Worm (Caenorhabditis elegans) whole organism, L1 larva: ENCODE results near the gene clec-67.
"Not testable (repeated sequence)": the region's sequence is repeated elsewhere in the genome, so short reads cannot be mapped to it uniquely, and the experiment has no call there.

Experiments
- C16A3.4 ChIP-seq: fragments of 150-350 bp; optimal IDR thresholded peaks from 2 replicates; lab custom pipeline; 2014; ENCODE audit warnings: missing biosample characterization, missing genetic modification characterization
- alr-1 ChIP-seq: fragments of 200-800 bp; sonication (Bioruptor generic); optimal IDR thresholded peaks from 2 replicates; lab custom pipeline; 2018; ENCODE audit warnings: borderline replicate concordance, mild to moderate bottlenecking, missing genetic modification characterization, missing compliant biosample characterization
- ceh-63 ChIP-seq: fragments of 200-800 bp; sonication (Bioruptor generic); optimal IDR thresholded peaks from 2 replicates; lab custom pipeline; 2018; ENCODE audit warnings: mild to moderate bottlenecking, missing genetic modification characterization, missing compliant biosample characterization
- ceh-8 ChIP-seq: fragments of 200-800 bp; sonication (Bioruptor generic); optimal IDR thresholded peaks from 2 replicates; lab custom pipeline; 2018; ENCODE audit warnings: mild to moderate bottlenecking, missing genetic modification characterization, moderate library complexity, missing compliant biosample characterization
- ceh-82 ChIP-seq, 3 experiments: fragments of 150-350 bp in 1 of 3; sonication (generic microtip) in 2 of 3; optimal IDR thresholded peaks; 2 replicates each; lab custom pipeline; 2014 to 2017; ENCODE audit warnings: missing biosample characterization in 3 of 3, missing genetic modification characterization in 3 of 3
- ces-1 ChIP-seq: fragments of 150-350 bp; optimal IDR thresholded peaks from 2 replicates; lab custom pipeline; 2014; ENCODE audit warnings: missing biosample characterization, missing genetic modification reagents, missing genetic modification characterization
- dpl-1 ChIP-seq, 3 experiments: fragments of 150-350 bp in 2 of 3; sonication (generic microtip) in 1 of 3; optimal IDR thresholded peaks; 2 replicates each; lab custom pipeline; 2014 to 2017; ENCODE audit warnings: missing biosample characterization in 3 of 3, missing genetic modification characterization in 3 of 3, missing genetic modification reagents in 3 of 3
- dsc-1 ChIP-seq: sonication (generic microtip); optimal IDR thresholded peaks from 2 replicates; lab custom pipeline; 2016; ENCODE audit warnings: mild to moderate bottlenecking, missing genetic modification characterization, missing compliant biosample characterization
- efl-1 ChIP-seq, 4 experiments: fragments of 150-350 bp; optimal IDR thresholded peaks in 3 of 4; peaks in 1 of 4; 1 replicate in 1 of 4; 2 replicates in 3 of 4; lab custom pipeline; 2014; ENCODE audit warnings: missing biosample characterization in 2 of 4, missing genetic modification characterization in 2 of 4, missing genetic modification reagents in 2 of 4
- efl-3 ChIP-seq: fragments of 200-800 bp; sonication (Bioruptor generic); optimal IDR thresholded peaks from 2 replicates; lab custom pipeline; 2018; ENCODE audit warnings: mild to moderate bottlenecking, missing genetic modification characterization, missing compliant biosample characterization
- egl-13 ChIP-seq: sonication (generic microtip); optimal IDR thresholded peaks from 2 replicates; lab custom pipeline; 2016; ENCODE audit warnings: missing genotype, missing genetic modification reagents, missing genetic modification characterization, missing compliant biosample characterization
- fkh-8 ChIP-seq: sonication (generic microtip); optimal IDR thresholded peaks from 2 replicates; lab custom pipeline; 2016; ENCODE audit warnings: mild to moderate bottlenecking, missing genetic modification characterization, missing compliant biosample characterization
- hlh-4 ChIP-seq: sonication (generic microtip); optimal IDR thresholded peaks from 2 replicates; lab custom pipeline; 2016; ENCODE audit warnings: mild to moderate bottlenecking, missing genetic modification characterization, missing compliant biosample characterization
- hpl-2 ChIP-seq: fragments of 150-350 bp; optimal IDR thresholded peaks from 2 replicates; lab custom pipeline; 2014; ENCODE audit warnings: missing biosample characterization, missing genetic modification reagents, missing genetic modification characterization
- irx-1 ChIP-seq: sonication (generic microtip); optimal IDR thresholded peaks from 2 replicates; lab custom pipeline; 2016; ENCODE audit warnings: missing genetic modification characterization, missing compliant biosample characterization
- isw-1 ChIP-seq: fragments of 200-800 bp; sonication (Bioruptor generic); IDR thresholded peaks from 2 replicates; pipeline ENCODE4 v1.3.6; 2022; ENCODE audit warnings: missing genetic modification characterization, missing compliant biosample characterization
- jun-1 ChIP-seq: fragments of 150-350 bp; optimal IDR thresholded peaks from 2 replicates; lab custom pipeline; 2014; ENCODE audit warnings: missing biosample characterization, missing genetic modification reagents, missing genetic modification characterization
- lin-39 ChIP-seq: fragments of 150-350 bp; optimal IDR thresholded peaks from 2 replicates; lab custom pipeline; 2014; ENCODE audit warnings: missing biosample characterization, missing genetic modification reagents, missing genetic modification characterization
- lir-3 ChIP-seq: sonication (generic microtip); optimal IDR thresholded peaks from 2 replicates; lab custom pipeline; 2016; ENCODE audit warnings: mild to moderate bottlenecking, missing genetic modification characterization, moderate library complexity, missing compliant biosample characterization; ENCODE audit not compliant: poor library complexity
- lsy-2 ChIP-seq, 2 experiments: fragments of 150-350 bp; optimal IDR thresholded peaks; 2 replicates each; lab custom pipeline; 2014; ENCODE audit warnings: missing biosample characterization in 2 of 2, missing genetic modification characterization in 2 of 2
- mab-9 ChIP-seq: fragments of 200-800 bp; sonication (Bioruptor generic); IDR thresholded peaks from 2 replicates; pipeline ENCODE4 v1.3.6; 2022; ENCODE audit warnings: missing genetic modification reagents, missing genetic modification characterization, missing compliant biosample characterization
- mdl-1 ChIP-seq, 2 experiments: fragments of 150-350 bp; optimal IDR thresholded peaks; 2 replicates each; lab custom pipeline; 2014 to 2017; ENCODE audit warnings: missing biosample characterization in 2 of 2, missing genetic modification characterization in 2 of 2, inconsistent platforms in 1 of 2
- mef-2 ChIP-seq: fragments of 150-350 bp; optimal IDR thresholded peaks from 2 replicates; lab custom pipeline; 2014; ENCODE audit warnings: missing biosample characterization, missing genetic modification characterization
- nhr-11 ChIP-seq: fragments of 150-350 bp; optimal IDR thresholded peaks from 2 replicates; lab custom pipeline; 2014; ENCODE audit warnings: missing biosample characterization, missing genetic modification characterization
- nhr-77 ChIP-seq: fragments of 150-350 bp; optimal IDR thresholded peaks from 2 replicates; lab custom pipeline; 2014; ENCODE audit warnings: missing biosample characterization, missing genetic modification characterization
- nhr-85 ChIP-seq: sonication (generic microtip); peaks from one replicate; lab custom pipeline; 2016; ENCODE audit warnings: missing genetic modification characterization, inconsistent platforms, missing compliant biosample characterization
- pqm-1 ChIP-seq: sonication (generic microtip); optimal IDR thresholded peaks from 3 replicates; lab custom pipeline; 2017; ENCODE audit warnings: missing biosample characterization, missing genetic modification characterization
- skn-1 ChIP-seq: fragments of 150-350 bp; optimal IDR thresholded peaks from 2 replicates; lab custom pipeline; 2014; ENCODE audit warnings: missing biosample characterization, missing genetic modification characterization
- sptf-1 ChIP-seq: fragments of 150-350 bp; optimal IDR thresholded peaks from 2 replicates; lab custom pipeline; 2014; ENCODE audit warnings: missing biosample characterization, missing genetic modification characterization
- sup-37 ChIP-seq: fragments of 200-800 bp; sonication (Bioruptor generic); optimal IDR thresholded peaks from 2 replicates; lab custom pipeline; 2018; ENCODE audit warnings: mild to moderate bottlenecking, missing genetic modification characterization, missing compliant biosample characterization
- swsn-7 ChIP-seq: sonication (generic microtip); optimal IDR thresholded peaks from 2 replicates; lab custom pipeline; 2016; ENCODE audit warnings: missing genetic modification characterization, missing compliant biosample characterization
- tbx-2 ChIP-seq: sonication (generic microtip); optimal IDR thresholded peaks from 2 replicates; lab custom pipeline; 2016; ENCODE audit warnings: missing genetic modification characterization, missing compliant biosample characterization
- unc-130 ChIP-seq: fragments of 150-350 bp; optimal IDR thresholded peaks from 2 replicates; lab custom pipeline; 2017; ENCODE audit warnings: missing biosample characterization, missing genetic modification characterization, inconsistent platforms
- unc-98 ChIP-seq: fragments of 200-800 bp; sonication (Bioruptor generic); IDR thresholded peaks from 2 replicates; pipeline ENCODE4 v1.3.6; 2022; ENCODE audit warnings: missing genetic modification characterization, missing compliant biosample characterization
- zag-1 ChIP-seq: fragments of 150-350 bp; optimal IDR thresholded peaks from 2 replicates; lab custom pipeline; 2014; ENCODE audit warnings: missing biosample characterization, missing genetic modification characterization

clec-67 gene

DNA sequence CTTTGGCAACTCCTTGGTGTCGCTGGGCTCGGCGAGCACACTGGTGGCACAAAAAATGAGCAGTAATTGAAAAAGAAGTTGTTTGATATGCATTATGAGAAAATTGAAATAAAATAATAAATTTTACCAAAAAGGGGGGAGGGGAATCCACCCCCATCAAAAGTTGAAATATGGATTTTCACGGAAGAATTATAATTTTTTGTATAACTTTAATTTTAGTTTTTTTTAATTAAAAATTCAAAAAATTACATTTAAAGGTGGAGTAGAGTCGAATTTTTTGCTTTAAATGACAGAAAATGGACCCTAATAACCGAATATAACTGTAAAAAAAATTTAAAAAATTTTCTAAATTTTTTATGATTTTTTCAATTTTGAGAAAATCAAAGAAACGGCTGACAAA, 10.1 kb upstream of the clec-67 start, which contains the start of gene F56D6.18:
Gene F56D6.18 (minus strand): TSS at position 101 of the 400 bp plus-strand sequence.
- TF ChIP-seq dsc-1 (tag; lab: Kevin White, UChicago); unc-98 (GFP tag; lab: Robert Waterston, UW); lin-39 (tag; lab: Kevin White, UChicago): not testable (repeated sequence)

DNA sequence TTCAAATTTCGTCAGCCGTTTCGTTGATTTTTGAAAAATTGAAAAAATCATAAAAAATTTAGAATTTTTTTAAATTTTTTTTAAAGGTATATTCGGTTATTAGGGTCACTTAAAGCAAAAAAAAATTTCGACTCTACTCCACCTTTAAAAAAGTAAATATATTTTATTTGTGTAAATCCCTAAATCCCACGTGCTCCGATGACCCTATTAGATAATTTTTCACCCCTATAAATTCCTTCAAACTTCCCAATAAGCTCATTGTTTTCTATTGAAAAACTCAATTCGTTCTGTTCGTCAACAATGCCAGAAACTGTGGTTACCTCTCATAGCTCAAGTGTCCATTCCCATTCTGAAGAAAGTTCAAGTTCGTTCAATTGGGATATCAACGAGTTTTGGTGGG, 9.4 kb upstream of the clec-67 start, which contains the start of gene F56D6.20:
Gene F56D6.20 (plus strand): TSS at position 301 of the 400 bp plus-strand sequence.
- TF ChIP-seq efl-3 (GFP tag; lab: Kevin White, UChicago), result no peak
- TF ChIP-seq ceh-63 (GFP tag; lab: Kevin White, UChicago), result no peak
- no peak for TF ChIP-seq isw-1 (GFP tag; lab: Robert Waterston, UW)
- TF ChIP-seq nhr-77 (tag; lab: Kevin White, UChicago), result no peak
- TF ChIP-seq lir-3 (tag; lab: Kevin White, UChicago), result no peak
- no peak for TF ChIP-seq dpl-1 (GFP tag; optimal IDR thresholded peaks at IDR 0.05; lab: Kevin White, UChicago)
- TF ChIP-seq pqm-1 (tag; lab: Kevin White, UChicago), result no peak
- TF ChIP-seq ceh-82 (tag; optimal IDR thresholded peaks at IDR 0.05; lab: Kevin White, UChicago), result no peak
- no peak for TF ChIP-seq unc-130
- no peak for TF ChIP-seq mdl-1 (tag; optimal IDR thresholded peaks at IDR 0.05; lab: Kevin White, UChicago)
- no peak for TF ChIP-seq egl-13 (tag; lab: Kevin White, UChicago)
- TF ChIP-seq mef-2 (tag; lab: Kevin White, UChicago), result no peak
- no peak for TF ChIP-seq tbx-2 (tag; lab: Kevin White, UChicago)
- TF ChIP-seq nhr-11 (tag; lab: Kevin White, UChicago), result no peak

DNA sequence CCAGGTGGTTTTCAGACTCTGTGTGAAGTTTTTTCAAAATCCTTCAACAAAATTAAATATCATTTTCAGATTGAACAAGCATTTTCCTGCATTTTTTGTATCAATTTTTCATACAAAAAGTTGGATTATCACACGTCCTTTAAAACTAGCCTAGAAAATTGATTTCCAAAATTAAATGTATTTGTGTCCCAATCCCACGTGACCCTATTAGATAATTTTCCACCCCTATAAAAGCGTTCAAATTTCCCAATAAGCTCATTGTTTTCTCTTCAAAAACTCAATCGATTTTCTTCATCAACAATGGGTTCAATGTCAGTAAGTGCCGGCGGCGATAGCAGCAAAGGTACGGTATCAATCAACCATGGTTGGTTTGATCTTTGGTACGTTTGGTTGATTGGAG, 7.5 kb upstream of the clec-67 start, which contains the start of gene F56D6.19:
Gene F56D6.19 (plus strand): TSS at position 301 of the 400 bp plus-strand sequence.
- TF ChIP-seq mab-9 (GFP tag; lab: Robert Waterston, UW) (no peak), efl-1 (optimal IDR thresholded peaks at IDR 0.05; lab: Kevin White, UChicago) (no peak), efl-1 (GFP tag; optimal IDR thresholded peaks at IDR 0.05 in 1 of 2; lab: Kevin White, UChicago) (peak in 1 of 2 experiments; percentile 64)

DNA sequence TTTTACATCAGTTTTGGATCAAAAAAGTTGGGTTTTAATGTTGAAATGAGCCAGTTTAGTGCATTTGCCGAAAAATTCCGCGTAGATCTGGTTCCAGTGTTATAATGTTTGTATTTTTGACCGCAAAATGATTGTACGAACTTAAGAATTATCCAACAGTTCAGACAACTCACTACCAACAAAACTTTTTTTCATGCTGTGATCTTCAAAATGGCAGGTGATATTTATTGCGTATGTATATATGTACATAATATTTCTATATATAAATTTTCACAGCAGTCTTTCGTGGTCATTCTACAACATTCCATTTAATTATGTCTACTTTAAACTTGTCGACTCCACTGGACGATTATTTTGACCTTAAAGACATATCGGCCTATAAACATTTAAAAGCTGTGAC, 6.7 kb upstream of the clec-67 start, which contains the start of gene srz-20:
Gene srz-20 (plus strand): TSS at position 301 of the 400 bp plus-strand sequence.
- no peak for TF ChIP-seq lir-3 (tag; lab: Kevin White, UChicago)

DNA sequence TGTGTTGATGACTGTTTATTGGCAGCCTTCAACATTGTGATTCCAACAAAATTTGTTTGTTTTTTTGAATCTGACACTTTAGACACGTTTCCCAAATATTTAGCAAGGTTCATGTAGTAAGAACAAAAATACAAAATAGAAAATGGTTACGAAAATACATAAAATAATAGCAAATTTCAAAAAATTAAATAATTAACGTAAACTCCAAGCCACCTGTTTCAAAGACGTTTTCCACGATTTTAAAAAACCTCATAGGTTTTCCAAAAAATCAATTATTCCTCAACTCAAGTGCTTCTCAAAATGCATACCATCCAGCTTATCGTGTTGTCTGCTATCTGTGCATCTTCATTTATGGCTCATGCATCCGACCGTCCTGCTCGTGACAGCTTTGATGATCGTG, 4.6 kb upstream of the clec-67 start, which contains the start of gene F56D6.14:
Gene F56D6.14 (plus strand): TSS at position 301 of the 400 bp plus-strand sequence.
- TF ChIP-seq alr-1 (tag; lab: Kevin White, UChicago) (no peak), hlh-4 (tag; lab: Kevin White, UChicago) (no peak), fkh-8 (no peak), ces-1 (no peak), sup-37 (GFP tag; lab: Kevin White, UChicago) (no peak), sptf-1 (no peak), C16A3.4 (no peak), isw-1 (GFP tag; lab: Robert Waterston, UW) (no peak), nhr-85 (no peak), swsn-7 (tag; lab: Kevin White, UChicago) (no peak), mdl-1 (tag; optimal IDR thresholded peaks at IDR 0.05; lab: Kevin White, UChicago) (no peak), ceh-8 (GFP tag; lab: Kevin White, UChicago) (no peak), hpl-2 (GFP tag; lab: Kevin White, UChicago) (no peak)

DNA sequence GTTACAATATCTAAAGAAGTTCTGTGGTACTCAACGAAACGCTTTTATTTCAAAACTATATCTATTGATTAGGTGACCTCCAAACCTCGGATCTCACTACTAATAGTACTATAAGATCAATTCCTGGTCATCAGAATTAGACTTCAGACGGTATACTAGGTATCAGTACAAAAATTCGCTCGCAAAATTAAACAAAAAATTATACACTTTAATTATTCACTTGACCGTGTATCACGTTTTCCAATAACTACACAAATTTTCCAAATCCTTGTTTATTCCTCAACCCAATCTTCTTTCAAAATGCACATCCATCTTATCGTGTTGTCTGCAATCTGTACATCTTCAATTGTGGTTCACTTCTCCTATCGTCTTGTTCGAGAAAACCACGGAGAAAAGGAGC, 3.8 kb upstream of the clec-67 start, which contains the start of gene F56D6.23:
Gene F56D6.23 (plus strand): TSS at position 301 of the 400 bp plus-strand sequence.
- no peak for TF ChIP-seq lsy-2 (tag; optimal IDR thresholded peaks at IDR 0.05; lab: Kevin White, UChicago)
- no peak for TF ChIP-seq zag-1
- no peak for TF ChIP-seq lin-39 (tag; lab: Kevin White, UChicago)
- TF ChIP-seq irx-1 (tag; lab: Kevin White, UChicago), result no peak
- TF ChIP-seq jun-1 (tag; lab: Kevin White, UChicago), result no peak
- TF ChIP-seq skn-1 (tag; lab: Kevin White, UChicago), result no peak
